Fruit fly (Drosophila melanogaster): ENCODE results near the gene HLH4C.

- TF ChIP-seq psq (optimal IDR thresholded peaks at IDR 0.05) (no peak), Myc (optimal IDR thresholded peaks at IDR 0.05) (no peak), Sin3A (optimal IDR thresholded peaks at IDR 0.05) (no peak), h (optimal IDR thresholded peaks at IDR 0.05) (no peak), ttk (optimal IDR thresholded peaks at IDR 0.05) (no peak), insv (optimal IDR thresholded peaks at IDR 0.05) (no peak)
Measured at dm6 chrX:4614945-4615344, 32.3 kb downstream of the HLH4C start.

All from Kc167 (cell line).